Fruit fly (Drosophila melanogaster) whole organism: ENCODE measurements around the gene pum.
A peak's percentile ranks its signal among the peaks of the same experiment; 100 is the strongest.

Experiments used
- CG8478 ChIP-seq: fragments of >200 bp; optimal IDR thresholded peaks from 2 replicates; lab custom pipeline; 2018; ENCODE audit warnings: inconsistent platforms
- Dll ChIP-seq: fragments of >200 bp; optimal IDR thresholded peaks from 2 replicates; lab custom pipeline; 2017
- EcR ChIP-seq, 2 experiments: fragments of >200 bp; optimal IDR thresholded peaks; 2 replicates each; lab custom pipeline; 2017; ENCODE audit warnings: missing biosample characterization in 2 of 2, missing genetic modification characterization in 2 of 2, missing genetic modification reagents in 2 of 2
- pan ChIP-seq: fragments of >200 bp; optimal IDR thresholded peaks from 2 replicates; lab custom pipeline; 2017
- psq ChIP-seq: fragments of >200 bp; optimal IDR thresholded peaks from 2 replicates; lab custom pipeline; 2017
- usp ChIP-seq: fragments of >200 bp; optimal IDR thresholded peaks from 2 replicates; lab custom pipeline; 2017; ENCODE audit warnings: missing biosample characterization, missing genetic modification characterization, mixed read lengths

The pum gene

dm6 chr3R:9213029-9213428, 24.5 kb downstream of the pum start:
- no peak for TF ChIP-seq usp (GFP tag; lab: Kevin White, UChicago)
- TF ChIP-seq psq (lab: Kevin White, UChicago) = no peak

dm6 chr3R:9195821-9196220, 41.7 kb downstream of the pum start:
- TF ChIP-seq psq (lab: Kevin White, UChicago) = no peak
- TF ChIP-seq CG8478 (lab: Kevin White, UChicago) = no peak
- no peak for TF ChIP-seq Dll
- no peak for TF ChIP-seq pan (lab: Kevin White, UChicago)
- TF ChIP-seq usp (GFP tag; lab: Kevin White, UChicago) = no peak
- TF ChIP-seq EcR (GFP tag; optimal IDR thresholded peaks at IDR 0.05; lab: Kevin White, UChicago) = no peak

DNA sequence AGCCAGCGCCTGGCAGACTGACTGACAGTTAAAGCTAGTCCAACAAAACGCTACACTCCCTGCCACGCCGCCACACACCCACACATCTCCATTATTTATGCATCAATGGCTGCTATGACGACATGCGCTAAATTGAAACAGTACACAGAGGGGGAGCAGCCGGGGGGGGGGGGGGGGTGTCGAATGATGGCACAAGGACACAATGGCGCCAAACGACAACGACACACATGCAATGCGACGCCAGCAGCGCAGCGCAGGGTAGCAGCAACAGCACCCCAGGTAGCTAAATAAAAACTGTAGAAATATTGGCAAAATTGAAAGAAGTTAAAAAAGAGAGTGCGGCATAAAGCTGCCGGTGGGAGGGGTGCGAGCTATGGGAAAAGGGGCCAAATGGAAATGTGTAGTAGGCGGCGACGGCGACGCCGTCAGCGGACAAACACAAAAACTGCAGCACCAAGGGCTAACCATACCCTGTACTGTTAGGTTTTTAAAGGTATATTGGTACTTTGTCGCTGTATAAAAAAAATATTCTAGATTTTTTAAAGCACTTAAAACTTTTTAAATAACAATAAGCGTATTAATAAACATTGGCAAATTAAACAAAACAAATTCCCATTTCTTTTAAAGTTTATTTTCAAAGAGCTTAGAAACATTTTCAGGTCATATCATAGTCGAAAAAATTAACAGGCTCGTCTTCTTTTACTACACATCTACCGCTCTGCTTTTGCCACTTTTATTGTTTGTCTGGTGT, 47.4 kb downstream of the pum start:
- TF ChIP-seq usp (GFP tag; lab: Kevin White, UChicago) = no peak
- TF ChIP-seq CG8478 (lab: Kevin White, UChicago) = no peak
- no peak for TF ChIP-seq EcR (GFP tag; optimal IDR thresholded peaks at IDR 0.05; lab: Kevin White, UChicago)
- TF ChIP-seq pan (lab: Kevin White, UChicago) = no peak
- no peak for TF ChIP-seq psq (lab: Kevin White, UChicago)
- TF ChIP-seq Dll = no peak

dm6 chr3R:9177217-9177616, 60.3 kb downstream of the pum start, which contains the start of gene CG11997:
CG11997 (plus strand) TSS chr3R:9177517.
- no peak for TF ChIP-seq psq (lab: Kevin White, UChicago)
- TF ChIP-seq Dll = no peak
- no peak for TF ChIP-seq CG8478 (lab: Kevin White, UChicago)
- no peak for TF ChIP-seq EcR (GFP tag; optimal IDR thresholded peaks at IDR 0.05; lab: Kevin White, UChicago)
- no peak for TF ChIP-seq pan (lab: Kevin White, UChicago)
- no peak for TF ChIP-seq usp (GFP tag; lab: Kevin White, UChicago)

dm6 chr3R:9174769-9175168, 62.7 kb downstream of the pum start:
- TF ChIP-seq CG8478 (lab: Kevin White, UChicago) (no peak), usp (GFP tag; lab: Kevin White, UChicago) (no peak), EcR (GFP tag; optimal IDR thresholded peaks at IDR 0.05; lab: Kevin White, UChicago) (peak in 1 of 2 experiments; percentile 66)

dm6 chr3R:9171237-9171636, 66.2 kb downstream of the pum start:
- no peak for TF ChIP-seq EcR (GFP tag; optimal IDR thresholded peaks at IDR 0.05; lab: Kevin White, UChicago)
- TF ChIP-seq psq (lab: Kevin White, UChicago) = no peak

DNA sequence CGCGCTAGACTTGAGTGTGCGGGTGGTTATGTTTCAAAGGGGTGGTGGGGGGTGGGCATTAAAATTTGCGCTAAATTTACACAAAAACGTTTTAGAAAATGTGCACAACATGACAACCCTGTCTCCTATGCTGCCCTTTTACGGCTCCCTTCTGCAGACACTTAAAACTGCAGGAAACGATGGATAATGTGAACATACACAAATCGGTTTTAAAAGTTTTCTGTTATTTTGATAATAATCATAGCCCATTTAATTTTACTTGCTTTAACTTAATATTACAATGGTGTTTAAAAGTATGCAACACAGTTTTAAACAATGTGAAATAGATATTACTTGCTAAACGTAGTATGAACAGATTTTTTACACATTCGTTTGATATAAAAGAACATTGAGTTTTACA, 69.5 kb downstream of the pum start:
- no peak for TF ChIP-seq pan (lab: Kevin White, UChicago)
- TF ChIP-seq usp (GFP tag; lab: Kevin White, UChicago) = no peak
- no peak for TF ChIP-seq psq (lab: Kevin White, UChicago)
- TF ChIP-seq EcR (GFP tag; optimal IDR thresholded peaks at IDR 0.05; lab: Kevin White, UChicago) = no peak
- no peak for TF ChIP-seq Dll
- no peak for TF ChIP-seq CG8478 (lab: Kevin White, UChicago)

- TF ChIP-seq psq (lab: Kevin White, UChicago) (no peak), EcR (GFP tag; optimal IDR thresholded peaks at IDR 0.05; lab: Kevin White, UChicago) (peak; percentile 54 to 91), CG8478 (lab: Kevin White, UChicago) (no peak), Dll (no peak)
Observed at dm6 chr3R:9160394-9160793, 77.1 kb downstream of the pum start.

- TF ChIP-seq psq (lab: Kevin White, UChicago) (no peak), EcR (GFP tag; optimal IDR thresholded peaks at IDR 0.05; lab: Kevin White, UChicago) (no peak), usp (GFP tag; lab: Kevin White, UChicago) (no peak), CG8478 (lab: Kevin White, UChicago) (no peak), pan (lab: Kevin White, UChicago) (no peak), Dll (no peak)
Observed at dm6 chr3R:9159756-9160383, 77.6 kb downstream of the pum start.

DNA sequence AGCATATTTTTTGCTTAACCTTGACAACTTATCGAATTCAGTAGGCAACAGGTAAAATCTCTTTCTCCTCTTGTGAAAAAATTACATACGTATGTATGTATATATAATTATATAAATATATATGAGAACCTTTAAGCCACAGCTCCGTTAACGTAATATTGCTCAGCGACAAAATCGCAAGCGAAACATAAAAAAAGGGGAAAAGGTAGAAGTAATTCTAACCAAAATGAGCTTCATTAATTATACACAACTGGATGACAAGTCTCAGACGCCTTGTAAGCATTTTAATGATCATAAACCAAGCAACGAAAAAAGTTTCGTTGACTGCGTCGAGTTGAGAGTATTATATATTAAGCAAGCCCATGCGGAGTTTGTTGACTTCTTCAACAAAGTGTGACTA, 78.6 kb downstream of the pum start:
- TF ChIP-seq CG8478 (lab: Kevin White, UChicago) = no peak
- TF ChIP-seq Dll = no peak
- no peak for TF ChIP-seq EcR (GFP tag; optimal IDR thresholded peaks at IDR 0.05; lab: Kevin White, UChicago)

DNA sequence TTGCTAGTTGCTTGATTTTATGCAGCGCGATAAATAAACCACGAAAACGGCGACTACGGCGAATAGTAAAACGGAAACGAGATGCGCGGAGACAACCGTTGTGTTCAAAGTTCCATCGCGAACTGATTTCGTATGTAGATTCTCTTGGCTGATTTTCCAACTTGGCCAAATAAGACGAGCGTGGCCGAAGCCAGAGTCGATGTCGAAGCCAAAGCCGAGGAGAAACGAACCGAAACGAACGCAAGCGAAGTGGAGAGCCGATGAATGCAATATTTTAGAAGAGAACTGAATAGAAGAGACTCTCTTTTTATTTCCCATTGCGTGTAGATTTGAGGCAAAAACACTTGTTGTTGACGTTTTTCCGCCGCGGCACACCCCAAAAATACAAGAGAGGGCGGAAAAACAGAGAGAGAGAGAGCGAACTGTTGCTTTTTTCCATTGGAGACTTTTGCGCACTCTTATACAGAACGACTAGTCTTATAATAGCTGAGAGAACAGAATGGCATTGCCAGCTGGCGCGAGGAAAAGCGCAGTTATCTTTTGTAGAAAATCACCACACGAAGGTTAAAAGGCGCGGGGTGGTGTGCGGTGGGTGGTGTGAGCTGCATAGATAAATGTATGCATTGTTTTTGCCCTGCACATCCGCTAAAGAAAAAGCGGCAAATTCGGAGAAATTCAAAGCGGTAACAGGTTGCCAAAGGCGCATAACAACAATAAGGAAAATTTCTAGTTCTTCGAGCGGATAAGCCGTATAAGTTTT, 79.5 kb downstream of the pum start:
- TF ChIP-seq psq (lab: Kevin White, UChicago) (no peak), CG8478 (lab: Kevin White, UChicago) (no peak), Dll (no peak), pan (lab: Kevin White, UChicago) (no peak), usp (GFP tag; lab: Kevin White, UChicago) (no peak), EcR (GFP tag; optimal IDR thresholded peaks at IDR 0.05; lab: Kevin White, UChicago) (no peak)

- no peak for TF ChIP-seq Dll
- TF ChIP-seq EcR (GFP tag; optimal IDR thresholded peaks at IDR 0.05; lab: Kevin White, UChicago) = no peak
- no peak for TF ChIP-seq CG8478 (lab: Kevin White, UChicago)
- TF ChIP-seq pan (lab: Kevin White, UChicago) = no peak
- TF ChIP-seq psq (lab: Kevin White, UChicago) = no peak
- no peak for TF ChIP-seq usp (GFP tag; lab: Kevin White, UChicago)
Observed at dm6 chr3R:9149799-9150198, 87.7 kb downstream of the pum start.
